Fruit fly (Drosophila melanogaster) whole organism, embryonic: ENCODE results near the gene Cpr78Cb.
A peak's percentile ranks its signal among the peaks of the same experiment; 100 is the strongest.

Experiments
- Awh ChIP-seq: fragments of 200-800 bp; sonication (Bioruptor generic); IDR thresholded peaks from 2 replicates; pipeline ENCODE4, ENCODE4 v1.3.6; 2022; ENCODE audit warnings: missing biosample characterization, missing genetic modification characterization
- B-H1 ChIP-seq: fragments of 200-800 bp; sonication (Bioruptor generic); IDR thresholded peaks from 3 replicates; pipeline ENCODE4 v1.3.6; 2022; ENCODE audit warnings: missing biosample characterization, missing genetic modification characterization
- CG10147 ChIP-seq: fragments of 200-800 bp; sonication (Bioruptor generic); optimal IDR thresholded peaks from 2 replicates; lab custom pipeline; 2019; ENCODE audit warnings: missing biosample characterization, mild to moderate bottlenecking, missing genetic modification characterization, moderate library complexity
- CG11504 ChIP-seq: fragments of 200-800 bp; sonication (Bioruptor generic); optimal IDR thresholded peaks from 3 replicates; lab custom pipeline; 2019; ENCODE audit warnings: missing biosample characterization, mild to moderate bottlenecking, missing genetic modification characterization, moderate library complexity
- CG14667 ChIP-seq: fragments of 200-800 bp; sonication (Bioruptor generic); IDR thresholded peaks from 2 replicates; pipeline ENCODE4 v1.3.6; 2022; ENCODE audit warnings: missing biosample characterization, missing genetic modification characterization
- CG1602 ChIP-seq: fragments of 200-800 bp; sonication (Bioruptor generic); optimal IDR thresholded peaks from 3 replicates; lab custom pipeline; 2016; ENCODE audit warnings: missing biosample characterization, missing genetic modification characterization
- CG16863 ChIP-seq: fragments of 200-800 bp; sonication (Bioruptor generic); optimal IDR thresholded peaks from 3 replicates; lab custom pipeline; 2016; ENCODE audit warnings: missing biosample characterization, missing genetic modification characterization
- CG17568 ChIP-seq: fragments of 200-800 bp; sonication (Bioruptor generic); optimal IDR thresholded peaks from 2 replicates; lab custom pipeline; 2018; ENCODE audit warnings: missing biosample characterization, mild to moderate bottlenecking, missing genetic modification characterization, moderate library complexity
- CG17612 ChIP-seq: fragments of 200-800 bp; sonication (Bioruptor generic); IDR thresholded peaks from 2 replicates; pipeline ENCODE4 v1.3.6; 2022; ENCODE audit warnings: missing biosample characterization, missing genetic modification characterization
- CG1832 ChIP-seq: fragments of 200-800 bp; sonication (Bioruptor generic); optimal IDR thresholded peaks from 2 replicates; lab custom pipeline; 2017; ENCODE audit warnings: missing biosample characterization, mild to moderate bottlenecking, missing genetic modification characterization, inconsistent platforms
- CG2116 ChIP-seq: fragments of 200-800 bp; sonication (Bioruptor generic); optimal IDR thresholded peaks from 3 replicates; lab custom pipeline; 2018; ENCODE audit warnings: missing biosample characterization, mild to moderate bottlenecking, missing genetic modification characterization
- CG2120 ChIP-seq: fragments of 200-800 bp; sonication (Bioruptor generic); optimal IDR thresholded peaks from 3 replicates; lab custom pipeline; 2016; ENCODE audit warnings: missing biosample characterization, missing genetic modification characterization
- CG2129 ChIP-seq: fragments of 200-800 bp; sonication (Bioruptor generic); IDR thresholded peaks from 2 replicates; pipeline ENCODE4 v1.3.6; 2022; ENCODE audit warnings: missing biosample characterization, missing genetic modification characterization; ENCODE audit not compliant: partially characterized antibody
- CG3995 ChIP-seq: fragments of 200-800 bp; sonication (Bioruptor generic); optimal IDR thresholded peaks from 3 replicates; lab custom pipeline; 2016; ENCODE audit warnings: missing biosample characterization, missing genetic modification characterization
- CG42726 ChIP-seq: fragments of 200-800 bp; sonication (Bioruptor generic); IDR thresholded peaks from 2 replicates; pipeline ENCODE4 v1.3.6; 2022; ENCODE audit warnings: missing biosample characterization, missing genetic modification characterization; ENCODE audit not compliant: partially characterized antibody
- CG4707 ChIP-seq: fragments of 200-800 bp; sonication (Bioruptor generic); optimal IDR thresholded peaks from 2 replicates; lab custom pipeline; 2018; ENCODE audit warnings: missing biosample characterization, mild to moderate bottlenecking, missing genetic modification characterization, moderate library complexity
- CG5953 ChIP-seq: fragments of 200-800 bp; sonication (Bioruptor generic); IDR thresholded peaks from 2 replicates; pipeline ENCODE4 v1.3.6; 2022; ENCODE audit warnings: missing biosample characterization, missing genetic modification characterization
- CG6854 ChIP-seq: fragments of 200-800 bp; sonication (Bioruptor generic); optimal IDR thresholded peaks from 3 replicates; lab custom pipeline; 2017; ENCODE audit warnings: missing biosample characterization, mild to moderate bottlenecking, missing genetic modification characterization
- CG7372 ChIP-seq: fragments of 200-800 bp; sonication (Bioruptor generic); IDR thresholded peaks from 2 replicates; pipeline ENCODE4 v1.3.6; 2022; ENCODE audit warnings: missing biosample characterization, missing genetic modification characterization
- CG8089 ChIP-seq: fragments of 200-800 bp; sonication (Bioruptor generic); optimal IDR thresholded peaks from 3 replicates; lab custom pipeline; 2016; ENCODE audit warnings: missing biosample characterization, missing genetic modification characterization
- CTCF ChIP-seq: fragments of 200-800 bp; sonication (Bioruptor generic); optimal IDR thresholded peaks from 2 replicates; lab custom pipeline; 2017; ENCODE audit warnings: missing biosample characterization, mild to moderate bottlenecking, missing genetic modification characterization, moderate library complexity
- Deaf1 ChIP-seq: fragments of 200-800 bp; optimal IDR thresholded peaks from 3 replicates; lab custom pipeline; 2019; ENCODE audit warnings: missing biosample characterization, mild to moderate bottlenecking, missing genetic modification characterization, moderate library complexity
- Dip2 ChIP-seq: fragments of 200-800 bp; sonication (Bioruptor generic); IDR thresholded peaks from 2 replicates; pipeline ENCODE4 v1.3.6; 2022; ENCODE audit warnings: missing biosample characterization, missing genetic modification characterization
- Ets97D ChIP-seq: fragments of 200-800 bp; sonication (Bioruptor generic); optimal IDR thresholded peaks from 3 replicates; lab custom pipeline; 2016; ENCODE audit warnings: missing biosample characterization, missing genetic modification characterization
- HHEX ChIP-seq: fragments of 200-800 bp; sonication (Bioruptor generic); optimal IDR thresholded peaks from 3 replicates; lab custom pipeline; 2017; ENCODE audit warnings: missing biosample characterization, mild to moderate bottlenecking, missing genetic modification characterization, missing genetic modification reagents
- Hr51 ChIP-seq, 2 experiments: fragments of 200-800 bp; sonication (Bioruptor generic); optimal IDR thresholded peaks; 2 replicates in 1 of 2; 3 replicates in 1 of 2; lab custom pipeline; 2016 to 2018; ENCODE audit warnings: missing biosample characterization in 2 of 2, missing genetic modification characterization in 2 of 2, mild to moderate bottlenecking in 1 of 2, moderate library complexity in 1 of 2
- Hr78 ChIP-seq, 2 experiments: fragments of 200-800 bp in 1 of 2; fragments of >200 bp in 1 of 2; sonication (Bioruptor generic) in 1 of 2; optimal IDR thresholded peaks; 2 replicates each; lab custom pipeline; 2017 to 2019; ENCODE audit warnings: missing biosample characterization in 2 of 2, missing genetic modification characterization in 2 of 2, mild to moderate bottlenecking in 1 of 2, moderate library complexity in 1 of 2
- NC2α ChIP-seq: fragments of 200-800 bp; sonication (Bioruptor generic); optimal IDR thresholded peaks from 2 replicates; lab custom pipeline; 2016; ENCODE audit warnings: missing biosample characterization, missing genetic modification characterization
- Pdp1 ChIP-seq, 2 experiments: fragments of 200-800 bp; sonication (Bioruptor generic); optimal IDR thresholded peaks; 3 replicates each; lab custom pipeline; 2016; ENCODE audit warnings: missing biosample characterization in 2 of 2, missing genetic modification characterization in 2 of 2, mild to moderate bottlenecking in 1 of 2, moderate library complexity in 1 of 2
- Sox100B ChIP-seq: fragments of 200-800 bp; sonication (Bioruptor generic); optimal IDR thresholded peaks from 3 replicates; lab custom pipeline; 2018; ENCODE audit warnings: missing biosample characterization, mild to moderate bottlenecking, missing genetic modification characterization
- Usf ChIP-seq: fragments of 200-800 bp; sonication (Bioruptor generic); optimal IDR thresholded peaks from 2 replicates; lab custom pipeline; 2017; ENCODE audit warnings: missing genotype, missing biosample characterization, missing genetic modification characterization
- Vsx1 ChIP-seq: fragments of 200-800 bp; sonication (Bioruptor generic); optimal IDR thresholded peaks from 2 replicates; lab custom pipeline; 2017; ENCODE audit warnings: missing biosample characterization, mild to moderate bottlenecking, missing genetic modification characterization, missing genetic modification reagents
- al ChIP-seq: fragments of 200-800 bp; sonication (Bioruptor generic); IDR thresholded peaks from 2 replicates; pipeline ENCODE4 v1.3.6; 2022; ENCODE audit warnings: missing biosample characterization, missing genetic modification characterization
- bigmax ChIP-seq: fragments of 200-800 bp; sonication (Bioruptor generic); optimal IDR thresholded peaks from 2 replicates; lab custom pipeline; 2018; ENCODE audit warnings: missing biosample characterization, mild to moderate bottlenecking, missing genetic modification characterization
- caup ChIP-seq: fragments of 200-800 bp; sonication (Bioruptor generic); optimal IDR thresholded peaks from 3 replicates; lab custom pipeline; 2017; ENCODE audit warnings: missing biosample characterization, mild to moderate bottlenecking, missing genetic modification characterization, moderate library complexity; ENCODE audit not compliant: severe bottlenecking
- chinmo ChIP-seq: fragments of 200-800 bp; sonication (Bioruptor generic); IDR thresholded peaks from 4 replicates; pipeline ENCODE4 v1.3.6; 2022; ENCODE audit warnings: missing biosample characterization, missing genetic modification characterization; ENCODE audit not compliant: partially characterized antibody
- corto ChIP-seq: fragments of 200-800 bp; sonication (Bioruptor generic); optimal IDR thresholded peaks from 2 replicates; lab custom pipeline; 2016; ENCODE audit warnings: missing biosample characterization, mild to moderate bottlenecking, missing genetic modification characterization, moderate library complexity
- crol ChIP-seq: fragments of 200-800 bp; sonication (Bioruptor generic); IDR thresholded peaks from 2 replicates; pipeline ENCODE4 v1.3.6; 2022; ENCODE audit warnings: missing biosample characterization, missing genetic modification characterization
- en ChIP-seq: fragments of 200-800 bp; sonication (Bioruptor generic); optimal IDR thresholded peaks from 2 replicates; lab custom pipeline; 2016; ENCODE audit warnings: missing biosample characterization, missing genetic modification characterization
- mirr ChIP-seq: fragments of 200-800 bp; sonication (Bioruptor generic); optimal IDR thresholded peaks from 3 replicates; lab custom pipeline; 2018; ENCODE audit warnings: missing biosample characterization, mild to moderate bottlenecking, missing genetic modification characterization
- oc ChIP-seq: fragments of 200-800 bp; sonication (Bioruptor generic); optimal IDR thresholded peaks from 2 replicates; lab custom pipeline; 2018; ENCODE audit warnings: missing biosample characterization, mild to moderate bottlenecking, missing genetic modification characterization, moderate library complexity
- org-1 ChIP-seq: fragments of 200-800 bp; sonication (Bioruptor generic); optimal IDR thresholded peaks from 2 replicates; lab custom pipeline; 2017; ENCODE audit warnings: missing biosample characterization, missing genetic modification characterization
- peb ChIP-seq: fragments of 200-800 bp; sonication (Bioruptor generic); IDR thresholded peaks from 2 replicates; pipeline ENCODE4 v1.3.6; 2022; ENCODE audit warnings: missing biosample characterization, missing genetic modification characterization
- pum ChIP-seq: fragments of 200-800 bp; sonication (Bioruptor generic); optimal IDR thresholded peaks from 2 replicates; lab custom pipeline; 2016; ENCODE audit warnings: missing biosample characterization, missing genetic modification characterization
- sd ChIP-seq: fragments of 200-800 bp; sonication (Bioruptor generic); optimal IDR thresholded peaks from 3 replicates; lab custom pipeline; 2018; ENCODE audit warnings: missing biosample characterization, mild to moderate bottlenecking, missing genetic modification characterization, moderate library complexity
- sisA ChIP-seq: fragments of 200-800 bp; sonication (Bioruptor generic); IDR thresholded peaks from 2 replicates; pipeline ENCODE4 v1.3.6; 2022; ENCODE audit warnings: missing biosample characterization, missing genetic modification characterization
- vfl ChIP-seq: fragments of 200-800 bp; sonication (Bioruptor generic); optimal IDR thresholded peaks from 2 replicates; lab custom pipeline; 2016; ENCODE audit warnings: missing biosample characterization, missing genetic modification characterization
- z ChIP-seq: fragments of 200-800 bp; sonication (Bioruptor generic); IDR thresholded peaks from 3 replicates; pipeline ENCODE4 v1.3.6; 2022; ENCODE audit warnings: missing biosample characterization, missing genetic modification characterization

Cpr78Cb gene

dm6 chr3L:21256062-21257023 is 37.9 kb upstream of the Cpr78Cb start (continued):
- no peak for TF ChIP-seq en (GFP tag; lab: Kevin White, UChicago)
- peak; percentile 20 for TF ChIP-seq Sox100B (GFP tag; lab: Kevin White, UChicago)
- no peak for TF ChIP-seq peb
- TF ChIP-seq NC2α (GFP tag; lab: Kevin White, UChicago), result no peak
- no peak for TF ChIP-seq caup (GFP tag; lab: Kevin White, UChicago)
- TF ChIP-seq CG1602, result no peak
- no peak for TF ChIP-seq CG6854 (GFP tag; lab: Kevin White, UChicago)
- TF ChIP-seq bigmax (GFP tag; lab: Kevin White, UChicago), result peak; percentile 32
- no peak for TF ChIP-seq CG2116 (GFP tag; lab: Kevin White, UChicago)
- TF ChIP-seq CG10147, result no peak
- TF ChIP-seq Pdp1 (GFP tag; optimal IDR thresholded peaks at IDR 0.05; lab: Kevin White, UChicago), result peak in 1 of 2 experiments; percentile 8
- TF ChIP-seq CG17612 (GFP tag; lab: Robert Waterston, UW), result no peak
- no peak for TF ChIP-seq oc
- no peak for TF ChIP-seq B-H1 (GFP tag; lab: Robert Waterston, UW)
- TF ChIP-seq Deaf1 (tag; lab: Kevin White, UChicago), result peak; percentile 16
- TF ChIP-seq mirr, result no peak
- no peak for TF ChIP-seq CTCF (GFP tag; lab: Kevin White, UChicago)
- TF ChIP-seq CG2120 (GFP tag; lab: Kevin White, UChicago), result peak; percentile 17
- no peak for TF ChIP-seq CG14667 (GFP tag; lab: Robert Waterston, UW)
- TF ChIP-seq Vsx1 (GFP tag; lab: Kevin White, UChicago), result peak; percentile 17
- TF ChIP-seq pum (GFP tag; lab: Kevin White, UChicago), result no peak
- no peak for TF ChIP-seq HHEX (GFP tag; lab: Kevin White, UChicago)
- peak; percentile 62; the same call in 1 of the 2 replicates for TF ChIP-seq Awh (GFP tag; lab: Robert Waterston, UW)
- no peak for TF ChIP-seq sisA (GFP tag; lab: Robert Waterston, UW)
- no peak for TF ChIP-seq org-1 (GFP tag; lab: Kevin White, UChicago)
- no peak for TF ChIP-seq CG5953 (GFP tag; lab: Robert Waterston, UW)
- TF ChIP-seq Ets97D (GFP tag; lab: Kevin White, UChicago), result no peak
- no peak for TF ChIP-seq z (GFP tag; lab: Robert Waterston, UW)
- TF ChIP-seq chinmo (GFP tag; lab: Robert Waterston, UW), result 0 out of 4 replicates have a peak, but pooled peaks have one; percentile 25
- no peak for TF ChIP-seq CG1832
- peak; percentile 15 for TF ChIP-seq CG11504 (tag; lab: Kevin White, UChicago)
- no peak for TF ChIP-seq CG17568 (GFP tag; lab: Kevin White, UChicago)
- TF ChIP-seq CG8089, result no peak
- TF ChIP-seq CG3995, result no peak
- TF ChIP-seq Hr78 (GFP tag; optimal IDR thresholded peaks at IDR 0.05; lab: Kevin White, UChicago), result peak in 1 of 2 experiments; percentile 69
- TF ChIP-seq sd, result peak; percentile 78
- no peak for TF ChIP-seq CG2129 (GFP tag; lab: Robert Waterston, UW)
- TF ChIP-seq corto (GFP tag; lab: Kevin White, UChicago), result peak; percentile 14
- no peak for TF ChIP-seq vfl (GFP tag; lab: Kevin White, UChicago)
- peak; percentile 58 for TF ChIP-seq crol (GFP tag; lab: Robert Waterston, UW)
- no peak for TF ChIP-seq CG42726 (GFP tag; lab: Robert Waterston, UW)
- TF ChIP-seq CG16863, result no peak
- TF ChIP-seq Hr51 (GFP tag; optimal IDR thresholded peaks at IDR 0.05; lab: Kevin White, UChicago), result peak in 1 of 2 experiments; percentile 16
- no peak for TF ChIP-seq Usf (GFP tag; lab: Kevin White, UChicago)
- TF ChIP-seq CG4707, result no peak
- TF ChIP-seq CG7372 (GFP tag; lab: Robert Waterston, UW), result no peak
- no peak for TF ChIP-seq al
- no peak for TF ChIP-seq Dip2 (GFP tag; lab: Robert Waterston, UW)
